Worm (Caenorhabditis elegans) whole organism, L4 larva: ENCODE measurements around the gene F25E5.5.

Source experiments
- D1046.2 ChIP-seq: fragments of 200-800 bp; sonication (Bioruptor generic); IDR thresholded peaks from 2 replicates; pipeline ENCODE4 v1.3.6; 2022; ENCODE audit warnings: missing genetic modification characterization, missing compliant biosample characterization
- F10B5.3 ChIP-seq: sonication (generic microtip); optimal IDR thresholded peaks from 2 replicates; lab custom pipeline; 2016; ENCODE audit warnings: mild to moderate bottlenecking, missing genetic modification characterization, missing compliant biosample characterization
- F44E2.7 ChIP-seq: fragments of 200-800 bp; sonication (Bioruptor generic); IDR thresholded peaks from 2 replicates; pipeline ENCODE4 v2.1.2; 2022; ENCODE audit warnings: missing genetic modification characterization, missing compliant biosample characterization
- F49E8.2 ChIP-seq: sonication (generic microtip); optimal IDR thresholded peaks from 2 replicates; lab custom pipeline; 2016; ENCODE audit warnings: missing compliant biosample characterization, mild to moderate bottlenecking, missing genetic modification characterization, borderline replicate concordance
- aly-2 ChIP-seq: sonication (generic microtip); optimal IDR thresholded peaks from 2 replicates; lab custom pipeline; 2018; ENCODE audit warnings: missing biosample characterization, missing genetic modification characterization
- arid-1 ChIP-seq: fragments of 200-800 bp; sonication (Bioruptor generic); conservative IDR thresholded peaks from 2 replicates; pipeline ENCODE4 v1.3.6; 2022; ENCODE audit warnings: missing genetic modification reagents, missing genetic modification characterization, missing compliant biosample characterization
- ceh-28 ChIP-seq: fragments of 150-350 bp; optimal IDR thresholded peaks from 2 replicates; lab custom pipeline; 2014; ENCODE audit warnings: missing biosample characterization, missing genetic modification reagents, missing genetic modification characterization
- ceh-82 ChIP-seq: sonication (generic microtip); optimal IDR thresholded peaks from 2 replicates; lab custom pipeline; 2017; ENCODE audit warnings: missing biosample characterization, missing genetic modification characterization
- daf-19 ChIP-seq: fragments of 200-800 bp; sonication (Bioruptor generic); conservative IDR thresholded peaks from 2 replicates; pipeline ENCODE4 v1.3.6; 2022; ENCODE audit warnings: missing genetic modification characterization, missing compliant biosample characterization
- dmd-6 ChIP-seq: fragments of 200-800 bp; sonication (Bioruptor generic); IDR thresholded peaks from 2 replicates; pipeline ENCODE4 v1.3.6; 2022; ENCODE audit warnings: missing genetic modification reagents, missing genetic modification characterization, missing compliant biosample characterization
- dmd-9 ChIP-seq: fragments of 200-800 bp; sonication (Bioruptor generic); IDR thresholded peaks from 2 replicates; pipeline ENCODE4 v1.3.6; 2022; ENCODE audit warnings: missing genetic modification reagents, missing genetic modification characterization, missing compliant biosample characterization
- dpl-1 ChIP-seq: fragments of 150-350 bp; optimal IDR thresholded peaks from 2 replicates; lab custom pipeline; 2014; ENCODE audit warnings: missing biosample characterization, missing genetic modification reagents, missing genetic modification characterization
- dve-1 ChIP-seq: sonication (generic microtip); optimal IDR thresholded peaks from 2 replicates; lab custom pipeline; 2017; ENCODE audit warnings: antibody characterized with exemption, mild to moderate bottlenecking, missing genetic modification characterization, missing compliant biosample characterization; ENCODE audit not compliant: insufficient read depth
- egl-27 ChIP-seq: sonication (generic microtip); optimal IDR thresholded peaks from 3 replicates; lab custom pipeline; 2017; ENCODE audit warnings: missing biosample characterization, missing genetic modification reagents, missing genetic modification characterization
- egl-43 ChIP-seq: fragments of 200-800 bp; sonication (Bioruptor generic); IDR thresholded peaks from 2 replicates; pipeline ENCODE4 v1.3.6; 2022; ENCODE audit warnings: missing genetic modification reagents, missing genetic modification characterization, missing compliant biosample characterization
- lin-1 ChIP-seq: fragments of 200-800 bp; sonication (Bioruptor generic); IDR thresholded peaks from 2 replicates; pipeline ENCODE4 v1.3.6; 2022; ENCODE audit warnings: missing genetic modification reagents, missing genetic modification characterization, missing compliant biosample characterization
- lin-13 ChIP-seq: fragments of 150-350 bp; optimal IDR thresholded peaks from 2 replicates; lab custom pipeline; 2014; ENCODE audit warnings: missing biosample characterization, missing genetic modification reagents, missing genetic modification characterization
- lir-3 ChIP-seq: sonication (generic microtip); optimal IDR thresholded peaks from 2 replicates; lab custom pipeline; 2016; ENCODE audit warnings: mild to moderate bottlenecking, missing genetic modification characterization, missing compliant biosample characterization
- lsy-2 ChIP-seq, 2 experiments: fragments of 150-350 bp in 1 of 2; sonication (generic microtip) in 1 of 2; optimal IDR thresholded peaks; 2 replicates each; lab custom pipeline; 2014 to 2017; ENCODE audit warnings: missing biosample characterization in 2 of 2, missing genetic modification characterization in 2 of 2
- mdl-1 ChIP-seq, 2 experiments: fragments of 150-350 bp in 1 of 2; sonication (generic microtip) in 1 of 2; optimal IDR thresholded peaks; 2 replicates each; lab custom pipeline; 2014 to 2017; ENCODE audit warnings: missing biosample characterization in 2 of 2, missing genetic modification characterization in 2 of 2
- mep-1 ChIP-seq: fragments of 150-350 bp; sonication (generic microtip); optimal IDR thresholded peaks from 3 replicates; lab custom pipeline; 2014; ENCODE audit warnings: missing biosample characterization, missing genetic modification characterization
- mxl-3 ChIP-seq: fragments of 200-800 bp; sonication (Bioruptor generic); optimal IDR thresholded peaks from 2 replicates; lab custom pipeline; 2018; ENCODE audit warnings: mild to moderate bottlenecking, missing genetic modification characterization, missing compliant biosample characterization
- nhr-10 ChIP-seq: fragments of 150-350 bp; optimal IDR thresholded peaks from 2 replicates; lab custom pipeline; 2014; ENCODE audit warnings: missing biosample characterization, missing genetic modification characterization
- nhr-11 ChIP-seq: fragments of 150-350 bp; optimal IDR thresholded peaks from 2 replicates; lab custom pipeline; 2014; ENCODE audit warnings: missing biosample characterization, missing genetic modification characterization
- nhr-111 ChIP-seq: fragments of 200-800 bp; sonication (Bioruptor generic); optimal IDR thresholded peaks from 2 replicates; lab custom pipeline; 2018; ENCODE audit warnings: mild to moderate bottlenecking, missing genetic modification characterization, missing compliant biosample characterization
- nhr-42 ChIP-seq: fragments of 200-800 bp; sonication (Bioruptor generic); IDR thresholded peaks from 2 replicates; pipeline ENCODE4 v1.3.6; 2022; ENCODE audit warnings: missing genetic modification characterization, missing compliant biosample characterization
- nhr-48 ChIP-seq: sonication (generic microtip); optimal IDR thresholded peaks from 2 replicates; lab custom pipeline; 2016; ENCODE audit warnings: mild to moderate bottlenecking, missing genetic modification characterization, missing compliant biosample characterization
- php-3 ChIP-seq: fragments of 200-800 bp; sonication (Bioruptor generic); IDR thresholded peaks from 2 replicates; pipeline ENCODE4 v1.3.6; 2022; ENCODE audit warnings: missing genetic modification reagents, missing genetic modification characterization, missing compliant biosample characterization
- rbr-2 ChIP-seq: sonication (generic microtip); optimal IDR thresholded peaks from 2 replicates; lab custom pipeline; 2016; ENCODE audit warnings: missing genotype, missing genetic modification characterization, missing compliant biosample characterization
- sdz-12 ChIP-seq: fragments of 200-800 bp; sonication (Bioruptor generic); optimal IDR thresholded peaks from 2 replicates; lab custom pipeline; 2018; ENCODE audit warnings: mild to moderate bottlenecking, missing genetic modification characterization, missing compliant biosample characterization
- set-16 ChIP-seq: fragments of 200-800 bp; sonication (Bioruptor generic); IDR thresholded peaks from 2 replicates; pipeline ENCODE4 v1.3.6; 2022; ENCODE audit warnings: missing genetic modification reagents, missing genetic modification characterization, missing compliant biosample characterization
- skn-1 ChIP-seq: fragments of 150-350 bp; optimal IDR thresholded peaks from 2 replicates; lab custom pipeline; 2014; ENCODE audit warnings: missing biosample characterization, missing genetic modification characterization
- snpc-1.2 ChIP-seq: fragments of 200-800 bp; sonication (Bioruptor generic); IDR thresholded peaks from 2 replicates; pipeline ENCODE4 v1.3.6; 2022; ENCODE audit warnings: missing genetic modification reagents, missing genetic modification characterization, missing compliant biosample characterization
- tag-97 ChIP-seq: fragments of 200-800 bp; sonication (Bioruptor generic); IDR thresholded peaks from 2 replicates; pipeline ENCODE4 v1.3.6; 2022; ENCODE audit warnings: missing genetic modification characterization, missing compliant biosample characterization
- tra-1 ChIP-seq: fragments of 200-800 bp; sonication (Bioruptor generic); IDR thresholded peaks from 2 replicates; pipeline ENCODE4 v1.3.6; 2022; ENCODE audit warnings: missing genetic modification reagents, missing genetic modification characterization, missing compliant biosample characterization
- vab-7 ChIP-seq: fragments of 200-800 bp; sonication (Bioruptor generic); IDR thresholded peaks from 2 replicates; pipeline ENCODE4 v1.3.6; 2022; ENCODE audit warnings: missing genetic modification reagents, missing genetic modification characterization, missing compliant biosample characterization
- zip-11 ChIP-seq: fragments of 200-800 bp; sonication (Bioruptor generic); IDR thresholded peaks from 2 replicates; pipeline ENCODE4 v1.3.6; 2022; ENCODE audit warnings: missing genetic modification characterization, missing compliant biosample characterization
- ztf-11 ChIP-seq: fragments of 150-350 bp; optimal IDR thresholded peaks from 2 replicates; lab custom pipeline; 2014; ENCODE audit warnings: missing biosample characterization, missing genetic modification characterization

F25E5.5 gene

ce11 chrV:7492924-7493323 lies 45.9 kb downstream of the F25E5.5 start, which contains the start of gene srbc-10:
srbc-10 (minus strand) TSS chrV:7493024.
- TF ChIP-seq rbr-2 (tag; lab: Kevin White, UChicago) (no peak), mep-1 (tag; lab: Kevin White, UChicago) (no peak), nhr-42 (no peak), dmd-6 (GFP tag; lab: Robert Waterston, UW) (no peak), lsy-2 (tag; optimal IDR thresholded peaks at IDR 0.05; lab: Kevin White, UChicago) (no peak), lin-13 (GFP tag; lab: Kevin White, UChicago) (no peak), zip-11 (GFP tag; lab: Robert Waterston, UW) (no peak), snpc-1.2 (no peak), egl-43 (no peak), dve-1 (tag; lab: Kevin White, UChicago) (no peak), dpl-1 (GFP tag; lab: Kevin White, UChicago) (no peak), F44E2.7 (GFP tag; lab: Robert Waterston, UW) (no peak), D1046.2 (GFP tag; lab: Robert Waterston, UW) (no peak), tag-97 (no peak), aly-2 (no peak), mxl-3 (GFP tag; lab: Kevin White, UChicago) (no peak), set-16 (GFP tag; lab: Robert Waterston, UW) (no peak), nhr-11 (tag; lab: Kevin White, UChicago) (no peak), arid-1 (GFP tag; lab: Robert Waterston, UW) (no peak), dmd-9 (no peak)
- TF ChIP-seq, all 104 proteins: peak for 0

DNA sequence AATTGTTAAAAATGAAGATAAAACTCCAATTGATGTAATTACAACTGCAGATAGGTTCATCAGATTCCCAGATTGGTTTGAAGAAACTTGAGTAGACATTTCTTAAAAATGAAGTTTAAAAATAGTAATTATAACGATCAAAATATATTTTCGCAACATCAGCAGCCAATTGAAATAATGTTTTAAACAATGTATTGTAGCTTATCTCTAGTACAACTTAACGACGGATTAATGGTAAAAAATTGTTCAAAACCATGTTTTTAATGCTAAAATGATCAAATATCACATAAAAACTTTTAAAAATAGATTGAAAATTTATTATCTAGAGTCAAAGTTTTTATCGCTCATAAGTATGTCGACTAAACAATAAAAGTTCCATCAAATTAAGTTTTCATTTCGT lies 48.1 kb downstream of the F25E5.5 start, which contains the start of gene srbc-11:
Gene srbc-11, minus strand, starts transcription at position 101 of the 400 bp plus-strand sequence.
- TF ChIP-seq sdz-12 (GFP tag; lab: Kevin White, UChicago) (no peak), nhr-10 (no peak), lir-3 (tag; lab: Kevin White, UChicago) (no peak), nhr-48 (tag; lab: Kevin White, UChicago) (no peak), ztf-11 (tag; lab: Kevin White, UChicago) (no peak), skn-1 (tag; lab: Kevin White, UChicago) (no peak), ceh-28 (tag; lab: Kevin White, UChicago) (no peak), mdl-1 (tag; optimal IDR thresholded peaks at IDR 0.05; lab: Kevin White, UChicago) (no peak), set-16 (GFP tag; lab: Robert Waterston, UW) (no peak), egl-27 (tag; lab: Kevin White, UChicago) (no peak), lsy-2 (tag; optimal IDR thresholded peaks at IDR 0.05; lab: Kevin White, UChicago) (no peak), ceh-82 (tag; lab: Kevin White, UChicago) (no peak), nhr-111 (GFP tag; lab: Kevin White, UChicago) (no peak), lin-1 (no peak), F44E2.7 (GFP tag; lab: Robert Waterston, UW) (no peak), tra-1 (no peak), F49E8.2 (tag; lab: Kevin White, UChicago) (no peak), daf-19 (GFP tag; lab: Robert Waterston, UW) (no peak)

- TF ChIP-seq lsy-2 (tag; optimal IDR thresholded peaks at IDR 0.05; lab: Kevin White, UChicago) = no peak
- TF ChIP-seq vab-7 (GFP tag; lab: Robert Waterston, UW) = no peak
- no peak for TF ChIP-seq F10B5.3 (tag; lab: Kevin White, UChicago)
- TF ChIP-seq php-3 = no peak
Observed at ce11 chrV:7497440-7497839, 50.4 kb downstream of the F25E5.5 start, which contains the start of gene srh-79. srh-79 (plus strand) TSS chrV:7497740.
